Fruit fly (Drosophila melanogaster) whole organism, pupa: ENCODE data around the gene VhaM9.7-c.

Source experiments
- CG10348 ChIP-seq: fragments of 200-800 bp; sonication (Bioruptor generic); IDR thresholded peaks from 2 replicates; pipeline ENCODE4 v1.3.6; 2022; ENCODE audit warnings: missing biosample characterization, missing genetic modification characterization
- CG17806 ChIP-seq: fragments of 200-800 bp; sonication (Bioruptor generic); optimal IDR thresholded peaks from 2 replicates; lab custom pipeline; 2018; ENCODE audit warnings: missing biosample characterization, mild to moderate bottlenecking, missing genetic modification characterization, moderate library complexity
- CG4496 ChIP-seq: fragments of 200-800 bp; sonication (Bioruptor generic); IDR thresholded peaks from 3 replicates; pipeline ENCODE4 v1.3.6; 2022; ENCODE audit warnings: missing biosample characterization, missing genetic modification characterization
- CG8159 ChIP-seq: fragments of 200-800 bp; sonication (Bioruptor generic); optimal IDR thresholded peaks from 3 replicates; lab custom pipeline; 2018; ENCODE audit warnings: missing biosample characterization, mild to moderate bottlenecking, missing genetic modification characterization, moderate library complexity

DNA sequence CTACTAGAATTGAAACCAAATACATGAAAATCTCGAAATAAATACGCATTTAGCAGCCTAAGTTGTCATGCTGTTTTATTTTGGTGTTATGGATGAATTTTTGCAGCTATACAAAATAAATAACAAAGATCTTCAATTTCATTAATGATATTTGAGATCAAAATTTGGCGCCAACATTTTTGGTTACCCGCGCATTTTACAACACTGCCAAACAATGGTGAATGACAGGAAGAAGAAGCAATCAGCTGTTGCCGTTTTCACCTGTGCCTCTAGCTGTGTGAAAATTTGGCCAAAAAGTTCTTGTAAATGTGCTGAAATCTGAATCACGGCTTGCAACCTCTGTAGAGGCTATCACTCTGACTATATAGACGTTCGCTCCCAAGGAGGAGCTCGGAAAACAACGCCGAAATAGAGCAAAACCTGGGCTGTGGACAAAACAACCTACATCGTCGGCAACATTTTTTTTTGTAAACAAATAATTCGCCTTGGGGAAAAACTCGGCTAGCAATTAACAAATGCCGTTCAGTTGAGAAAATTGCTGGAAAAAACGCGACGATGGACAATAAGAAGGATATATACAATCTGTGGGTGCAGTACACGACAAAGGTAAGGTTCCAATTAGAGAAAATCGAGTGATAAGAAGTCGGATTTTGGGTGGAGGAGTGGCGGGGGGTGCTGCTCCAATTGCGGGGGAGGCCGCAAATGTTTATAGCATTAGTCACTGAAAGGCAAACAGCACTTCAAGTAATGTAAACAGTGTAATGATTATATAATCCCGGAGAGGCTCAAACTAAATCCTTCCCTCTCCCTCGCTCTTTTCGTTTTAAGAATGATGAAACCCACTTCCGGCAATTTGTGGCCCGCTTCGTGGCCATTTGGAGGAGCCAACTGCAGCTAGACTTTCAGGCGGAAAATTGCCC is 7.3 kb upstream of the VhaM9.7-c start, which contains the start of gene CG43367:
- TF ChIP-seq CG10348 (no peak), CG4496 (no peak; the same call in 2 of the 3 replicates), CG8159 (tag; lab: Kevin White, UChicago) (no peak), CG17806 (tag; lab: Kevin White, UChicago) (no peak)
